Fruit fly (Drosophila melanogaster): Measurements from ENCODE around the gene mei-217.

Gene mei-217

dm6 chrX:17181264-17182198 lies 38.7 kb upstream of the mei-217 start (continued):
- TF ChIP-seq CG9876 (GFP tag; optimal IDR thresholded peaks at IDR 0.05), result no peak
- no peak for TF ChIP-seq HLH4C (GFP tag; IDR thresholded peaks at IDR 0.05; ENCODE audit: partially characterized antibody)
- no peak for TF ChIP-seq sr (GFP tag; IDR thresholded peaks at IDR 0.05)
- no peak for TF ChIP-seq ap (GFP tag; IDR thresholded peaks at IDR 0.05)
- TF ChIP-seq al (GFP tag; IDR thresholded peaks at IDR 0.05), result no peak
- TF ChIP-seq nerfin-1 (tag; optimal IDR thresholded peaks at IDR 0.05), result no peak
- TF ChIP-seq CG8290 (GFP tag; optimal IDR thresholded peaks at IDR 0.05), result no peak
- no peak for TF ChIP-seq CG8290 (tag; optimal IDR thresholded peaks at IDR 0.05)
- no peak for TF ChIP-seq Lpt (GFP tag; optimal IDR thresholded peaks at IDR 0.05)
- TF ChIP-seq CG9609 (GFP tag; optimal IDR thresholded peaks at IDR 0.05), result no peak
- no peak for TF ChIP-seq CG9215 (GFP tag; IDR thresholded peaks at IDR 0.05)
- no peak for TF ChIP-seq Taf1 (GFP tag; IDR thresholded peaks at IDR 0.05)
- peak; percentile 39 for TF ChIP-seq Ssrp (tag; optimal IDR thresholded peaks at IDR 0.05)
- TF ChIP-seq vnd (GFP tag; IDR thresholded peaks at IDR 0.05; ENCODE audit: partially characterized antibody), result no peak
- TF ChIP-seq CG10321 (GFP tag; IDR thresholded peaks at IDR 0.05), result peak; percentile 60
- TF ChIP-seq CG4854 (GFP tag; optimal IDR thresholded peaks at IDR 0.05), result no peak
- no peak for TF ChIP-seq her (GFP tag; optimal IDR thresholded peaks at IDR 0.05)
- no peak for TF ChIP-seq Hmr (GFP tag; optimal IDR thresholded peaks at IDR 0.05)
- no peak for TF ChIP-seq CG12236 (GFP tag; optimal IDR thresholded peaks at IDR 0.05)
- no peak for TF ChIP-seq NC2β (GFP tag; optimal IDR thresholded peaks at IDR 0.05)
- TF ChIP-seq CG31224 (GFP tag; IDR thresholded peaks at IDR 0.05), result no peak
- TF ChIP-seq CG17385 (GFP tag; optimal IDR thresholded peaks at IDR 0.05), result peak; percentile 3
- TF ChIP-seq dati (GFP tag; IDR thresholded peaks at IDR 0.05), result no peak
- TF ChIP-seq bsh (GFP tag; optimal IDR thresholded peaks at IDR 0.05), result peak in 1 of 2 experiments; percentile 44
- no peak for TF ChIP-seq CG1529 (GFP tag; optimal IDR thresholded peaks at IDR 0.05)
- TF ChIP-seq CG11456 (GFP tag; IDR thresholded peaks at IDR 0.05), result no peak
- no peak for TF ChIP-seq lov (optimal IDR thresholded peaks at IDR 0.05)
- no peak for TF ChIP-seq lov (GFP tag; IDR thresholded peaks at IDR 0.05)
- no peak for TF ChIP-seq Rfx (GFP tag; IDR thresholded peaks at IDR 0.05)
- no peak for TF ChIP-seq CG10462 (GFP tag; optimal IDR thresholded peaks at IDR 0.05)
- no peak for TF ChIP-seq da (GFP tag; optimal IDR thresholded peaks at IDR 0.05)
- TF ChIP-seq hbn (GFP tag; IDR thresholded peaks at IDR 0.05; ENCODE audit: partially characterized antibody), result no peak
- no peak for TF ChIP-seq Dp (GFP tag; optimal IDR thresholded peaks at IDR 0.05)
- no peak for TF ChIP-seq CG10274 (GFP tag; optimal IDR thresholded peaks at IDR 0.05)
- no peak for TF ChIP-seq Six4 (GFP tag; optimal IDR thresholded peaks at IDR 0.05)
- no peak for TF ChIP-seq Dek (tag; optimal IDR thresholded peaks at IDR 0.05)
- TF ChIP-seq CG10431 (GFP tag; optimal IDR thresholded peaks at IDR 0.05), result no peak
- no peak for TF ChIP-seq Rx (GFP tag; IDR thresholded peaks at IDR 0.05)
- TF ChIP-seq Gug (GFP tag; IDR thresholded peaks at IDR 0.05), result no peak
- peak; percentile 42 for TF ChIP-seq CG4424 (GFP tag; optimal IDR thresholded peaks at IDR 0.05)
- TF ChIP-seq CG10267 (tag; optimal IDR thresholded peaks at IDR 0.05), result peak; percentile 3
- no peak for TF ChIP-seq cato (GFP tag; optimal IDR thresholded peaks at IDR 0.05; ENCODE audit: borderline replicate concordance)
- TF ChIP-seq Scr (GFP tag; IDR thresholded peaks at IDR 0.05; ENCODE audit: partially characterized antibody), result no peak
- TF ChIP-seq Nf-YC (tag; optimal IDR thresholded peaks at IDR 0.05), result peak; percentile 9
- TF ChIP-seq CG2199 (GFP tag; IDR thresholded peaks at IDR 0.05), result no peak
- TF ChIP-seq cwo (GFP tag; optimal IDR thresholded peaks at IDR 0.05), result no peak
- peak; percentile 32; the same call in 2 of the 3 replicates for TF ChIP-seq row (GFP tag; IDR thresholded peaks at IDR 0.05)
- no peak for TF ChIP-seq CG14667 (GFP tag; IDR thresholded peaks at IDR 0.05)
- no peak for TF ChIP-seq CG12104 (GFP tag; optimal IDR thresholded peaks at IDR 0.05)
- no peak for TF ChIP-seq tll (GFP tag; optimal IDR thresholded peaks at IDR 0.05)
